Fruit fly (Drosophila melanogaster) whole organism, wandering third instar larva: ENCODE data around the gene CG31176.

ENCODE experiments used
- Hr78 ChIP-seq: fragments of >200 bp; optimal IDR thresholded peaks from 2 replicates; lab custom pipeline; 2017; ENCODE audit warnings: missing biosample characterization, missing genetic modification characterization
- Myc ChIP-seq: fragments of >200 bp; optimal IDR thresholded peaks from 2 replicates; lab custom pipeline; 2017
- OdsH ChIP-seq: fragments of 200-800 bp; sonication (Bioruptor generic); optimal IDR thresholded peaks from 2 replicates; lab custom pipeline; 2016; ENCODE audit warnings: missing biosample characterization, mild to moderate bottlenecking, missing genetic modification characterization
- Rel ChIP-seq, 2 experiments: fragments of 200-800 bp; sonication (Bioruptor generic) in 1 of 2; optimal IDR thresholded peaks; 2 replicates in 1 of 2; 3 replicates in 1 of 2; lab custom pipeline; 2016 to 2019; ENCODE audit warnings: mild to moderate bottlenecking in 2 of 2, missing biosample characterization in 2 of 2, missing genetic modification characterization in 2 of 2, moderate library complexity in 1 of 2
- br ChIP-seq: fragments of 200-800 bp; sonication (Bioruptor generic); optimal IDR thresholded peaks from 2 replicates; lab custom pipeline; 2016; ENCODE audit warnings: missing biosample characterization, missing genetic modification characterization
- dl ChIP-seq, 2 experiments: fragments of 175-275, 200-275 bp in 1 of 2; fragments of 200-275 bp in 1 of 2; sonication (Bioruptor generic); optimal IDR thresholded peaks; lab custom pipeline; 2018; ENCODE audit warnings: mild to moderate bottlenecking in 2 of 2, missing biosample characterization in 2 of 2, missing genetic modification characterization in 2 of 2, moderate library complexity in 2 of 2; ENCODE audit not compliant: partially characterized antibody in 2 of 2, insufficient read depth in 1 of 2
- foxo ChIP-seq, 2 experiments: fragments of 200-800 bp; sonication (Bioruptor generic); optimal IDR thresholded peaks; 2 replicates in 1 of 2; 3 replicates in 1 of 2; lab custom pipeline; 2016 to 2017; ENCODE audit warnings: missing biosample characterization in 2 of 2, missing genetic modification characterization in 2 of 2
- fru ChIP-seq: fragments of 200-800 bp; sonication (Bioruptor generic); optimal IDR thresholded peaks from 3 replicates; lab custom pipeline; 2016; ENCODE audit warnings: missing biosample characterization, mild to moderate bottlenecking, missing genetic modification characterization
- h ChIP-seq: fragments of 200-800 bp; sonication (Bioruptor generic); optimal IDR thresholded peaks from 3 replicates; lab custom pipeline; 2016; ENCODE audit warnings: missing biosample characterization, mild to moderate bottlenecking, missing genetic modification characterization
- jim ChIP-seq: fragments of 175-275, 200-325 bp; sonication (Bioruptor generic); optimal IDR thresholded peaks from 2 replicates; lab custom pipeline; 2016; ENCODE audit warnings: missing biosample characterization, mild to moderate bottlenecking, missing genetic modification characterization
- pan ChIP-seq: fragments of >200 bp; optimal IDR thresholded peaks from 2 replicates; lab custom pipeline; 2017
- psq ChIP-seq: fragments of 200-800 bp; sonication (Bioruptor generic); optimal IDR thresholded peaks from 3 replicates; lab custom pipeline; 2017; ENCODE audit warnings: missing biosample characterization, mild to moderate bottlenecking, missing genetic modification characterization, moderate library complexity
- sage ChIP-seq: fragments of 200-800 bp; sonication (Bioruptor generic); optimal IDR thresholded peaks from 2 replicates; lab custom pipeline; 2016; ENCODE audit warnings: missing biosample characterization, mild to moderate bottlenecking, missing genetic modification characterization

- TF ChIP-seq dl (GFP tag; optimal IDR thresholded peaks at IDR 0.05; lab: Kevin White, UChicago; ENCODE audit: insufficient read depth in 1 of 2, partially characterized antibody in 2 of 2) (peak; percentile 50 to 63), jim (no peak), Myc (no peak), Rel (GFP tag; optimal IDR thresholded peaks at IDR 0.05; lab: Kevin White, UChicago) (no peak), Rel (tag; optimal IDR thresholded peaks at IDR 0.05; lab: Kevin White, UChicago) (no peak), pan (lab: Kevin White, UChicago) (peak; percentile 53), h (GFP tag; lab: Kevin White, UChicago) (peak; percentile 43), psq (GFP tag; lab: Kevin White, UChicago) (peak; percentile 74), fru (GFP tag; lab: Kevin White, UChicago) (peak; percentile 32), foxo (GFP tag; optimal IDR thresholded peaks at IDR 0.05; lab: Kevin White, UChicago) (peak in 1 of 2 experiments; percentile 79), OdsH (GFP tag; lab: Kevin White, UChicago) (peak; percentile 83), br (GFP tag; lab: Kevin White, UChicago) (peak; percentile 18), Hr78 (GFP tag; lab: Kevin White, UChicago) (no peak), sage (GFP tag; lab: Kevin White, UChicago) (peak; percentile 21)
These were observed 68.2 kb downstream of the CG31176 start for dm6 chr3R:21651048-21651887.
